Worm (Caenorhabditis elegans): ENCODE results near the gene cls-3.

cls-3 gene

ce11 chrIII:9185722-9186121 lies 5.2 kb downstream of the cls-3 start, which contains the start of gene ZC84.7:
TSS of gene ZC84.7 (plus strand) at chrIII:9186022.
- TF ChIP-seq F37B4.10 (GFP tag; IDR thresholded peaks at IDR 0.05), result no peak
- TF ChIP-seq F55B11.4 (tag; optimal IDR thresholded peaks at IDR 0.05; ENCODE audit: borderline replicate concordance, insufficient read depth), result no peak
- TF ChIP-seq F22D6.2 (tag; optimal IDR thresholded peaks at IDR 0.05), result no peak
- TF ChIP-seq ceh-27 (GFP tag; optimal IDR thresholded peaks at IDR 0.05), result no peak
- TF ChIP-seq egl-44 (GFP tag; IDR thresholded peaks at IDR 0.05), result no peak
- TF ChIP-seq F57C9.4 (tag; optimal IDR thresholded peaks at IDR 0.05), result no peak
- no peak for TF ChIP-seq atf-7 (tag; optimal IDR thresholded peaks at IDR 0.05)
- TF ChIP-seq Y95B8A.8 (GFP tag; IDR thresholded peaks at IDR 0.05), result no peak
- TF ChIP-seq tbx-9 (tag; optimal IDR thresholded peaks at IDR 0.05; ENCODE audit: borderline replicate concordance), result no peak
- TF ChIP-seq hsf-1 (GFP tag; IDR thresholded peaks at IDR 0.05), result no peak
- TF ChIP-seq K12H6.12 (tag; optimal IDR thresholded peaks at IDR 0.05), result no peak
- no peak for TF ChIP-seq hrde-1 (tag; optimal IDR thresholded peaks at IDR 0.05; ENCODE audit: borderline replicate concordance)
- no peak for TF ChIP-seq tlf-1 (GFP tag; optimal IDR thresholded peaks at IDR 0.05)
- no peak for TF ChIP-seq pha-4 (tag; optimal IDR thresholded peaks at IDR 0.05)
- no peak for TF ChIP-seq F33H1.4 (GFP tag; IDR thresholded peaks at IDR 0.05)
- no peak for TF ChIP-seq mxl-1 (tag; optimal IDR thresholded peaks at IDR 0.05)
- no peak for TF ChIP-seq lin-54 (GFP tag; optimal IDR thresholded peaks at IDR 0.05)
- no peak for TF ChIP-seq nhr-120 (GFP tag; IDR thresholded peaks at IDR 0.05)
- no peak for TF ChIP-seq lsy-27 (tag; optimal IDR thresholded peaks at IDR 0.05; ENCODE audit: borderline replicate concordance, insufficient read depth)
- no peak for TF ChIP-seq K11D2.4 (GFP tag; IDR thresholded peaks at IDR 0.05)

ce11 chrIII:9181246-9181645 lies 9.7 kb downstream of the cls-3 start, which contains the start of gene tax-4:
TSS of gene tax-4 (plus strand) at chrIII:9181546.
- TF ChIP-seq cebp-2 (GFP tag; IDR thresholded peaks at IDR 0.05) (no peak), F23B12.7 (tag; optimal IDR thresholded peaks at IDR 0.05; ENCODE audit: insufficient read depth) (no peak), repo-1 (tag; optimal IDR thresholded peaks at IDR 0.05) (no peak), egl-18 (GFP tag; IDR thresholded peaks at IDR 0.05) (no peak), dpff-1 (tag; optimal IDR thresholded peaks at IDR 0.05) (no peak), cebp-1 (GFP tag; IDR thresholded peaks at IDR 0.05) (no peak), cebp-1 (tag; optimal IDR thresholded peaks at IDR 0.05) (no peak), lin-54 (GFP tag; optimal IDR thresholded peaks at IDR 0.05) (no peak), unc-130 (GFP tag; optimal IDR thresholded peaks at IDR 0.05) (no peak), let-607 (tag; optimal IDR thresholded peaks at IDR 0.05) (no peak), F52B5.7 (tag; optimal IDR thresholded peaks at IDR 0.05) (no peak), B0035.1 (tag; optimal IDR thresholded peaks at IDR 0.05) (no peak), let-526 (GFP tag; IDR thresholded peaks at IDR 0.05) (no peak), madf-8 (GFP tag; conservative IDR thresholded peaks at IDR 0.05) (no peak), ztf-26 (tag; optimal IDR thresholded peaks at IDR 0.05) (no peak)

- TF ChIP-seq let-607 (tag; optimal IDR thresholded peaks at IDR 0.05) (no peak), ama-1 (optimal IDR thresholded peaks at IDR 0.05) (no peak), ama-1 (GFP tag; optimal IDR thresholded peaks at IDR 0.05) (no peak), F10E7.11 (tag; optimal IDR thresholded peaks at IDR 0.05) (no peak), ccch-3 (GFP tag; optimal IDR thresholded peaks at IDR 0.05) (no peak), nfya-2 (GFP tag; IDR thresholded peaks at IDR 0.05) (no peak)
These were observed 13.0 kb downstream of the cls-3 start for ce11 chrIII:9177874-9178273.
